Fruit fly (Drosophila melanogaster): ENCODE data around the gene slp1.
A peak's percentile ranks its signal among the peaks of the same experiment; 100 is the strongest.

slp1 gene

DNA sequence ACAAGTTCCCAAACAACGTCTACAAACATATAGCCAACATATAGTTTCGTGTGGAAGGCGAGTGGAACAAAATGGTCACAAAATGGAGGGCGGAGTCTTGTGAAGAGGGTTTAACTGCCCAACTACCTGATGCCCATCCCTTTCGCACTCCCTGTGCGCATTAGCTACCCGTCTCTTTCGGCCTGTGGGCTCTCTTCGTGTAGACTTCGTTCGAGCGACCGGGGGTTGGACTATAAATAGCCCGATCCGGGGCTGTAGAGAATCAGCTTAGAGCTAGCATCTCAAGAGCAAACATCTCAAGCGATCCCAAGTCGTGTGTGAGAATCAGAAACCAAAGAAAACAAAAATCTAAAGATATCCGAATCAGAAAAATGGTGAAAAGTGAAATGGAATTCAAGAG lies at the start of gene slp1:
Gene slp1, plus strand, starts transcription at position 263 of the 400 bp plus-strand sequence.
- TF ChIP-seq CG8478 (optimal IDR thresholded peaks at IDR 0.05): no peak
- no peak for TF ChIP-seq CTCF (optimal IDR thresholded peaks at IDR 0.05)

DNA sequence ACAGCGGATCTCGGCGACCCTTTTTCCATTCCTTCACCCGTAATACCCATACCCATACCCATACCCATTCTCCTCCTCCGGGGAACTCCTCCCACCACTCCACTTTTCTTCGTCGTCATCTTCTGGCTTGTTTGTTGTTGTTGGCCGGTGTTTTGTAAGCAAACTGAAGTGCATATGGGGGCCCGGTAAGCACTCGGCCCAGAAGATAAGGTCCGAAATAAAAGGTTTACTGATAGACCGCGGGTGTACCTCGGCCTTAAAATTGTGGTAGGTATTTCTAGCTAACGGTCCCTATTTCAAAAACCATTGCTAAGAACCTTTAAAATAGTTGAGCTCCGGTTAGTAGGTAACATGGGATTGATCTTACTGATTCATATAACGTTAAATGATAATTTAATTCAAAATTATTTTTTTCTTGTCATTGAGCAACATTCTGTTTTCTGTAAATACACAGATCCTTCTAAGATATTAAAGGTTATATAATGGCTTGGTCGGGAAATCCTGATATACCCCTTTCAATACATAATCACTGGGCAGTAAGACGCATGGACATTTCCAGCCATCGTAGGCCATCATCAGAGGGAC lies 49.6 kb upstream of the slp1 start:
- TF ChIP-seq CG8478 (optimal IDR thresholded peaks at IDR 0.05) (no peak), CTCF (optimal IDR thresholded peaks at IDR 0.05) (no peak)

dm6 chr2L:3776614-3777196 lies 48.8 kb upstream of the slp1 start:
- no peak for TF ChIP-seq CTCF (optimal IDR thresholded peaks at IDR 0.05)
- no peak for TF ChIP-seq CG8478 (optimal IDR thresholded peaks at IDR 0.05)

DNA sequence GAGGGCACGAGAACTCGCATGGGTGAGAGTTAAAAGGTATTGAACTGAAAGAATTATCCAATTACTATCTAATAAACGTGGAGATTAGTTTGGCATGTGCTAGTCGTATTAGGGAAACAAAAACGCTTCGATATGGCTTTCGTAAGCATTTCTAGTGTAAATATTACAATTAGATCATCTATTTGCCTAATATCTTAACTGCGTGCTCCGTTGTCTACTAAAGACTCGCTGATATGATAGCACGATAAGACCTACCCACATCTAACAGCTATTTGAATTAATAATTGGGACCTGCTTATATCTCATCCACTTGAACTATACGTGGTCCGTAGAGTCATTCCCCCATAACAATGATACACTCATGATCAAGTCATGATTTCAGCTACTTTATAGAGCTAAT lies 48.0 kb upstream of the slp1 start:
- TF ChIP-seq CTCF (optimal IDR thresholded peaks at IDR 0.05) (no peak), CG8478 (optimal IDR thresholded peaks at IDR 0.05) (no peak)

DNA sequence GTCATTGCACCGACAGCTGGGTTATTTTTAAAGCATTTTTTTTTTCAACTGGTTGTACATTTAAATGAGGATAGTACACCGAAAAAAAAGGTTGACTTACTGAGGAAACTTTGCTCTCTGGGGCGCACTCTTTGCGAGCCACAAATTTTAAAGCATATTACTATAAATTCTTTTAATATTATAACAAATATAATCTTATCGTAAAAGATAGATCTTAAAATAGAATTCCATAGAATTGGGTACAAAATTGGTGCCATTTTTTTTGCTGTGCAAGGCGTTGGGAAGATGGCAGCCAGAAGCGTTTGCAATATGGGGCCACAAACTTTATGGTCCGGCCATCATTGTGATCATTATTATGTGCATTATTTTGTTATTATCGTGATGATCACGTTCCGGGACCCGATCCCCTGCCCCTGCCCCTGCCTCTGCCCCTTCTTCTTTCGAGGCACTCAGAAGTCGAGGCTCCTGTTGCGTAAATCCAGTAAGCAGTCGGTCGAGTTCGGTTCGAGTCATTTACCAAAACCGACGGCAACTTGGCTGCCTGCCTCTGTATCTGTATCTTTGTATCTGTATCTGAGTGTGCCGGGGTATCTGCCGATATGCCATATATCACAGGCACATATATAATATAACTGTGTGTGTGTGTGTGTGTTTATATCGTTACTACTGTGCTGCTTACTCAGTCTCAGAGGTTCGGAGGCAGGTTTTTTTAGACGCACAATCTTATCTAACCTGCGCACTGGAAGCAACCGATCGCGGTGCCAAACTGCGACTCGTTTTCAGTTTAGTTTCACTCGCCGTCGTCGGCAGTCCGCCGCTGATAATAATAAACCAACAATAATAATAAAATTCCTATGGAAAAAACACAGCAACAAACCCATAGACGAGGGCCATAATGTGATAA lies 47.1 kb upstream of the slp1 start:
- TF ChIP-seq CTCF (optimal IDR thresholded peaks at IDR 0.05) (no peak), CG8478 (optimal IDR thresholded peaks at IDR 0.05) (no peak)

- TF ChIP-seq CG8478 (optimal IDR thresholded peaks at IDR 0.05): no peak
- no peak for TF ChIP-seq CTCF (optimal IDR thresholded peaks at IDR 0.05)
These were observed 46.2 kb upstream of the slp1 start for dm6 chr2L:3779143-3779788.

DNA sequence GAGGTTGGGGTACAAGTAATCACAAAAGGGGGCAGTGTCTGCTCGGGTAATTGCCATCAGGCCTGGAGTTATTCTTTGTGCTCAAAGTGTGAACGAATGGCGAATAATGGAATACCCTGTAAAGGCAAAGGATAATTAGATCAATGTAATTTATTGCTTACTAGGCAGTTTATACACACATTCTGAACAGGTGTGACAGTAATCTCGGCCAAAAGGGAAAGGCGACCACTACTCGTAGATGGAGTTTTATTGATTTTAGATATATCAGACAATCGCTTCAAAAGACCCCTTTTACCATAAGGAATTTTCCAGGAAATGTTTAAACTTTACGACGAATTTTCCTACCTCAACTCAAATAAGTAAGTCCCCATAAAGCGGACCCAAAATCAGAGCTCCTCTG lies 44.9 kb upstream of the slp1 start:
- TF ChIP-seq CG8478 (optimal IDR thresholded peaks at IDR 0.05): no peak
- no peak for TF ChIP-seq CTCF (optimal IDR thresholded peaks at IDR 0.05)

DNA sequence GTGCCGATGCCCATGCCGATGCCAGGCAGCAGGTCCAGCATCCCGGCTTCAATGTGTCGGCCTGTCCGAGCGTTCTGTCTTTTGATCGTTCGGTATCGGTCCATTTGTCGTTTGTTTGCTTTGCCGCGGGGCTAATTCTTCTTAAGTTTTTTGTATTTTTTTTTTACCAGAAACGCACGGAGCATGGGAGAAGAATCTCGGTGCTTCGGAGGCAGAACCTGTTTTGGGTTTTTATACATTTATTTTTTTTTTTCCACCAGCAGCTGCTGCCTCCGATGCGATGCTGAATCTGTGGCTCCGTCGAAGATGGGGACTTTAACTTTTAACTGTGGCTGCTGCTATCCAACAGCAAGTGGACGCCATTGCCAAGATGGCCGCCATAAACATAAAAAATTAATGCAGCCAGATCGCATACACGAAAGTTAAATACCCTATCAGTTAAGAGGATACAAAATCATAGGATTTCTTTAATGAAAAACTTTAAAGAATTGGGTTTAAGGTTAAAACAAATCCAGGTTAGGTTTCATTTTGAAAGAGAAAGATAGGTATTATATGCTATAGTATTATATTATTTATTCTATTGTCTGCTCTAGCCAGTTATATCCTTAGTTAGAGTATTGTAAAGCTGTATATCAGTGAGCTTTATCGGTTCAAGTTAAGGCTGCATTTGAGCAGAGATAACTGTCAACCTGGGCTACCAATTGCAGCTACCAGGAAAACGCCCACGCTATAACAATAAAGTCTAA lies 44.2 kb upstream of the slp1 start:
- TF ChIP-seq CG8478 (optimal IDR thresholded peaks at IDR 0.05) (no peak), CTCF (optimal IDR thresholded peaks at IDR 0.05) (no peak)

DNA sequence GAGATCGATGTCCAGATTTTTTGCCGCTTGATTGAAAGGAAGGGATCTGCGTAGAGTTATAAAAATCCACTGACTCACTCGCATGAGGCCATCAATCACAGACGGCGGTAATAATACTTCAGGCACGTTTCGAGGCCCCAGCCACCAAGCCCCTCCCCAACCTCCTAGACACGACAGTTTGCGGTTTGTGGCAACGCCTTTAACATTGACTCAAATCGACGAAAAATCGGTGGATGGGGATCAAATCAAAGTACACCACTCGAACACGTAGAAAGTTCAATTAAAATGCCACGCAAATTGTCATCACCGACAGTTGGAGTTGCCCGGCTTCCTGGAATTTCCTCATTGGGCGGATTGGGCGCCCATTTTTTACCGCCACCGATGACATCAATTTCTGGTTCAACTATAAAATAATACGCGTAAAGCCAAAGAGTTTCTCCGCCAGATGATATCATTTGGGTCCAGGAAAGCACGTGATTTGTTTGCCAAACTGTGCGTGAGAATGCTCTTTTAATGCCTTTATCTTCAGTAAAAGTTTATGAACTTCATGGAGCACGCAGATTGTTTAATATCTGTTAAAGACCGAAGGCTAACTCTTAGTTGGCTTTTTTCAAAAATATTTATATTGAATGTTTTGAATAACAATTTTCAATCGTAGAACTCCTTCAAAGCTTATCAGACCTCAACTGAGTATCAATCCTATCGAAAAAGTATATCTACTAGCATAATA lies 41.0 kb upstream of the slp1 start, which contains the start of gene CG31960:
Gene CG31960, plus strand, starts transcription at position 680 of the 730 bp plus-strand sequence.
- TF ChIP-seq CG8478 (optimal IDR thresholded peaks at IDR 0.05) (no peak), CTCF (optimal IDR thresholded peaks at IDR 0.05) (no peak)

dm6 chr2L:3785402-3785801 lies 40.1 kb upstream of the slp1 start:
- TF ChIP-seq CTCF (optimal IDR thresholded peaks at IDR 0.05) (peak in 1 of 2 experiments; percentile 74), CG8478 (optimal IDR thresholded peaks at IDR 0.05) (no peak)

- TF ChIP-seq CG8478 (optimal IDR thresholded peaks at IDR 0.05) (no peak), CTCF (optimal IDR thresholded peaks at IDR 0.05) (peak; percentile 97 to 99)
These were observed 39.2 kb upstream of the slp1 start for dm6 chr2L:3786246-3786645.

DNA sequence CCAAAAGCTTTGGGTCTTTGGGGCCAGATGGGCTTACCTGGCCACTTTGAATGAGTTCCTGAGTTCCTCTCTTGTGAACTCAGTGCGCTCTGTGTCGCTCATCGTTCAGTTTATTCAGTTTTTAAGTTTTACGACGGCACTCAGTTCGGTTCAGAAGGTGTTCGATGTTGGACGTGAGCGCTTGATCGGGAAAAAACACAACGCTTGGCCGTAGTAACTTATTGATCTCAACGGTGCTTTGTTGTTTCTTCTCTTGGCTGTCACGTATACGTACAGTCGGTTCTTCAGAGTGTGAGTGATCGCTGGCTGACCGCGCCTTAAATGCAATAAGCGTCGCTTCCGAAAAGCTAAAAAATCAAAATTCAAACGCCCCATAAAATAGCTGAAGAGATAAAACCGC lies 38.4 kb upstream of the slp1 start, which contains the start of gene bark:
Gene bark, plus strand, starts transcription at position 140 of the 400 bp plus-strand sequence.
- TF ChIP-seq CTCF (optimal IDR thresholded peaks at IDR 0.05) (no peak), CG8478 (optimal IDR thresholded peaks at IDR 0.05) (no peak)

DNA sequence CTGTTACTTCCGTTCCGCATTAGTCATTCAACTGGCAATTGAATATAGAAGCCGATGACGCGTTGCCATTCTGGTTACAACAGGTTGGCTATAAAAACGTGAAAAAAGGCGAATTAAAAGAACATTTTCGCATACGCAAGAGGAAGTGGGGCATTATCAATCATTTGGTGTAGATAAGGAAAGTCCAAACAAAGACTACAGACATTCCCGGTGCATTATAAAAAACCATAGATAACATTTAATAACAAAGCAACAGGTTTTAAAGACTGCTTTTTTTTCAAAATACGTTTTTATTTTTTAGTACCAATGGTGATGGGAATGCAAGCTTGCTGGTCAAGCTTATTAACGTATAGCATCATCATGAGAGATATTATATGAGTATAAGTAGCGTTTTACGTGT lies 37.3 kb upstream of the slp1 start:
- TF ChIP-seq CTCF (optimal IDR thresholded peaks at IDR 0.05): no peak
- TF ChIP-seq CG8478 (optimal IDR thresholded peaks at IDR 0.05): no peak
